Worm (Caenorhabditis elegans): ENCODE data around the gene Y39E4A.1.

DNA sequence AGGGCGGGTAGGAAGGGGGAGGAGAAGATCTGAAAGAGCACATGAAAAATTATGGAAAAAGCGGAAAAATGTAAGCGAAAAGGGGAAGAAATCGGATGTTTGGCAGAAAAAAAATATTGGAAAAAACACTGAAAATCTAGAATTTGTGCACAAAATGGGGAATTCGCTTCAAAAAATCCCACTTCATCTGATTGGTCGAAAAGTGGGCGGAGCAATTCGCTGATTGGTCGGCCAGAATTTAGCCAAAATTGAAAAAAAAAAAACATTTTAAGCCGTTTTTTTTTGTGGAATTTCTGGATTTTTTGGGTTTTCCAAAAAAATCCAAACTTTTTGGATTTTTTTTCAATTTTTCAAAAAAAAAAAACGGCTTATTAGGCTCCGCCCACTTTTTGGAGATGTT lies 30.4 kb upstream of the Y39E4A.1 start:
- TF ChIP-seq him-1 (tag; optimal IDR thresholded peaks at IDR 0.05) (no peak), W03F9.2 (tag; optimal IDR thresholded peaks at IDR 0.05) (no peak)
